Fruit fly (Drosophila melanogaster): Measurements from ENCODE around the gene CG10163.

The CG10163 gene

dm6 chr3L:6258660-6259059 lies at the start of gene CG10163:
Gene CG10163 (minus strand): TSS chr3L:6258760.
- TF ChIP-seq CG32264 (GFP tag; optimal IDR thresholded peaks at IDR 0.05) = no peak
- no peak for TF ChIP-seq br (GFP tag; optimal IDR thresholded peaks at IDR 0.05)
- no peak for TF ChIP-seq CG9705 (GFP tag; optimal IDR thresholded peaks at IDR 0.05)
- no peak for TF ChIP-seq lola (GFP tag; optimal IDR thresholded peaks at IDR 0.05)
- no peak for TF ChIP-seq sv (GFP tag; optimal IDR thresholded peaks at IDR 0.05)
- no peak for TF ChIP-seq Dif (GFP tag; optimal IDR thresholded peaks at IDR 0.05; ENCODE audit: partially characterized antibody)
- TF ChIP-seq Mio (GFP tag; optimal IDR thresholded peaks at IDR 0.05) = no peak
- TF ChIP-seq Rel (GFP tag; optimal IDR thresholded peaks at IDR 0.05) = no peak
- TF ChIP-seq Rel (tag; optimal IDR thresholded peaks at IDR 0.05) = no peak
- TF ChIP-seq jim (GFP tag; optimal IDR thresholded peaks at IDR 0.05) = no peak
- TF ChIP-seq usp (GFP tag; optimal IDR thresholded peaks at IDR 0.05) = no peak
- no peak for TF ChIP-seq fru (GFP tag; optimal IDR thresholded peaks at IDR 0.05)
- TF ChIP-seq brk (GFP tag; optimal IDR thresholded peaks at IDR 0.05) = no peak
- TF ChIP-seq ey (GFP tag; optimal IDR thresholded peaks at IDR 0.05) = no peak
- TF ChIP-seq woc (GFP tag; optimal IDR thresholded peaks at IDR 0.05) = no peak
- no peak for TF ChIP-seq OdsH (GFP tag; optimal IDR thresholded peaks at IDR 0.05)
- TF ChIP-seq sage (GFP tag; optimal IDR thresholded peaks at IDR 0.05) = no peak
- TF ChIP-seq Hnf4 (GFP tag; optimal IDR thresholded peaks at IDR 0.05) = no peak

- TF ChIP-seq foxo (GFP tag; optimal IDR thresholded peaks at IDR 0.05) = no peak
These were observed 48.7 kb upstream of the CG10163 start for dm6 chr3L:6307298-6307697.

dm6 chr3L:6304859-6305258 lies 46.3 kb upstream of the CG10163 start:
- TF ChIP-seq tai (GFP tag; optimal IDR thresholded peaks at IDR 0.05) (no peak), br (GFP tag; optimal IDR thresholded peaks at IDR 0.05) (no peak), Vsx2 (GFP tag; optimal IDR thresholded peaks at IDR 0.05; ENCODE audit: partially characterized antibody) (no peak), psq (GFP tag; optimal IDR thresholded peaks at IDR 0.05) (no peak), brk (GFP tag; optimal IDR thresholded peaks at IDR 0.05) (no peak), jim (GFP tag; optimal IDR thresholded peaks at IDR 0.05) (no peak), dmrt93B (GFP tag; optimal IDR thresholded peaks at IDR 0.05) (no peak), lola (GFP tag; optimal IDR thresholded peaks at IDR 0.05) (no peak), pan (optimal IDR thresholded peaks at IDR 0.05) (no peak), ey (GFP tag; optimal IDR thresholded peaks at IDR 0.05) (no peak), Myc (optimal IDR thresholded peaks at IDR 0.05) (no peak), foxo (GFP tag; optimal IDR thresholded peaks at IDR 0.05) (no peak), Hnf4 (GFP tag; optimal IDR thresholded peaks at IDR 0.05) (no peak), CG32264 (GFP tag; optimal IDR thresholded peaks at IDR 0.05) (no peak), Sp1 (GFP tag; optimal IDR thresholded peaks at IDR 0.05) (no peak), fru (GFP tag; optimal IDR thresholded peaks at IDR 0.05) (no peak)

dm6 chr3L:6302500-6302899 lies 43.9 kb upstream of the CG10163 start:
- TF ChIP-seq foxo (GFP tag; optimal IDR thresholded peaks at IDR 0.05) (peak in 1 of 2 experiments; percentile 25), fru (GFP tag; optimal IDR thresholded peaks at IDR 0.05) (peak; percentile 35), Dfd (GFP tag; optimal IDR thresholded peaks at IDR 0.05) (no peak), br (GFP tag; optimal IDR thresholded peaks at IDR 0.05) (peak; percentile 9), dsf (GFP tag; optimal IDR thresholded peaks at IDR 0.05; ENCODE audit: borderline replicate concordance) (no peak), OdsH (GFP tag; optimal IDR thresholded peaks at IDR 0.05) (peak; percentile 13), woc (GFP tag; optimal IDR thresholded peaks at IDR 0.05) (peak; percentile 78), Dif (GFP tag; optimal IDR thresholded peaks at IDR 0.05; ENCODE audit: partially characterized antibody) (no peak), Hr83 (GFP tag; optimal IDR thresholded peaks at IDR 0.05; ENCODE audit: poor library complexity, severe bottlenecking) (no peak), CG9705 (GFP tag; optimal IDR thresholded peaks at IDR 0.05) (no peak), h (GFP tag; optimal IDR thresholded peaks at IDR 0.05) (peak; percentile 35), usp (GFP tag; optimal IDR thresholded peaks at IDR 0.05) (no peak), ey (GFP tag; optimal IDR thresholded peaks at IDR 0.05) (peak; percentile 50), pan (optimal IDR thresholded peaks at IDR 0.05) (no peak), tai (GFP tag; optimal IDR thresholded peaks at IDR 0.05) (no peak), psq (GFP tag; optimal IDR thresholded peaks at IDR 0.05) (peak; percentile 33), Sp1 (GFP tag; optimal IDR thresholded peaks at IDR 0.05) (peak; percentile 39), HLH106 (tag; optimal IDR thresholded peaks at IDR 0.05) (peak; percentile 50), Rel (GFP tag; optimal IDR thresholded peaks at IDR 0.05) (no peak), Rel (tag; optimal IDR thresholded peaks at IDR 0.05) (no peak), N (GFP tag; optimal IDR thresholded peaks at IDR 0.05) (no peak), rgr (GFP tag; optimal IDR thresholded peaks at IDR 0.05) (peak; percentile 17), CrebA (GFP tag; optimal IDR thresholded peaks at IDR 0.05; ENCODE audit: borderline replicate concordance) (no peak), Hnf4 (GFP tag; optimal IDR thresholded peaks at IDR 0.05) (no peak)
